Worm (Caenorhabditis elegans): Measurements from ENCODE around the gene mif-2.
A peak's percentile ranks its signal among the peaks of the same experiment; 100 is the strongest.

Gene mif-2

ce11 chrV:11940329-11940728 lies 37.9 kb downstream of the mif-2 start:
- TF ChIP-seq hlh-6 (tag; optimal IDR thresholded peaks at IDR 0.05) (no peak), Y22D7AL.16 (tag; optimal IDR thresholded peaks at IDR 0.05) (no peak), syd-9 (tag; optimal IDR thresholded peaks at IDR 0.05) (no peak), nfya-1 (tag; optimal IDR thresholded peaks at IDR 0.05) (no peak), ceh-19 (GFP tag; optimal IDR thresholded peaks at IDR 0.05) (no peak), ets-4 (tag; optimal IDR thresholded peaks at IDR 0.05) (no peak), fkh-6 (tag; optimal IDR thresholded peaks at IDR 0.05) (no peak), lin-11 (tag; optimal IDR thresholded peaks at IDR 0.05) (no peak), ceh-48 (tag; optimal IDR thresholded peaks at IDR 0.05) (no peak), ceh-34 (tag; optimal IDR thresholded peaks at IDR 0.05) (no peak), che-1 (tag; optimal IDR thresholded peaks at IDR 0.05) (no peak), ama-1 (optimal IDR thresholded peaks at IDR 0.05) (no peak), gmeb-2 (tag; optimal IDR thresholded peaks at IDR 0.05) (no peak)

ce11 chrV:11937710-11938109 lies 40.5 kb downstream of the mif-2 start, which contains the start of gene gpla-1:
Gene gpla-1, minus strand, starts transcription at chrV:11937810.
- no peak for TF ChIP-seq hlh-15 (tag; optimal IDR thresholded peaks at IDR 0.05)
- TF ChIP-seq K02D7.2 (tag; optimal IDR thresholded peaks at IDR 0.05), result no peak
- no peak for TF ChIP-seq ceh-2 (tag; optimal IDR thresholded peaks at IDR 0.05)
- TF ChIP-seq pha-2 (tag; optimal IDR thresholded peaks at IDR 0.05), result no peak
- no peak for TF ChIP-seq lin-11 (tag; optimal IDR thresholded peaks at IDR 0.05)
- no peak for TF ChIP-seq unc-3 (GFP tag; conservative IDR thresholded peaks at IDR 0.05)
- no peak for TF ChIP-seq unc-3 (tag; optimal IDR thresholded peaks at IDR 0.05)
- TF ChIP-seq nhr-11 (tag; optimal IDR thresholded peaks at IDR 0.05), result no peak
- TF ChIP-seq ets-4 (tag; optimal IDR thresholded peaks at IDR 0.05), result no peak
- TF ChIP-seq F13H6.1 (tag; optimal IDR thresholded peaks at IDR 0.05), result no peak

DNA sequence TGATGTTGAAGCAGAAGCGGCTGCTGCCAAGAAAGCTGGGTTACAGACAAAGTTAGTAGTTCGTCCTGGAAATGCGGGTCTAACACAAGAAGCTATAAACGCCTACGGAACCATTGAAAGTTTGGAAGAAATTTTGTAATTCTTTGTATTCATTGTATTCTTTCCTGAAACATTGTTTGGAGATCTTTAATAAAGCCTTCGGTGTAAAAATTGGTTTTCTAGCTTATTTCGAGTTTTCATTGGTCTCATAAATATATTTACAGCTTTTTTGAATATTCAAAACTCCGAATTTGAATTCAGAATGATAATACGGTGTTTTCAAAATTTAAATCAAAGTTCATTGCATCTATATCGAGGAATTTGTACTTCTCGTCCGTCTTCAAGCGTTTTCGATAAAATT lies 43.4 kb downstream of the mif-2 start, which contains the start of gene F58H1.8:
Gene F58H1.8, plus strand, starts transcription at position 301 of the 400 bp plus-strand sequence.
- TF ChIP-seq mec-3 (tag; optimal IDR thresholded peaks at IDR 0.05; ENCODE audit: borderline replicate concordance) (no peak), eyg-1 (tag; optimal IDR thresholded peaks at IDR 0.05) (no peak), nhr-232 (tag; optimal IDR thresholded peaks at IDR 0.05) (no peak), unc-42 (tag; optimal IDR thresholded peaks at IDR 0.05) (no peak), pqm-1 (tag; optimal IDR thresholded peaks at IDR 0.05) (no peak), madf-2 (tag; optimal IDR thresholded peaks at IDR 0.05) (no peak), che-1 (tag; optimal IDR thresholded peaks at IDR 0.05) (no peak), hlh-6 (tag; optimal IDR thresholded peaks at IDR 0.05) (no peak), nfya-1 (tag; optimal IDR thresholded peaks at IDR 0.05) (no peak), ceh-24 (tag; optimal IDR thresholded peaks at IDR 0.05) (no peak), Y22D7AL.16 (tag; optimal IDR thresholded peaks at IDR 0.05) (no peak), ceh-30 (tag; optimal IDR thresholded peaks at IDR 0.05) (no peak), ceh-19 (GFP tag; optimal IDR thresholded peaks at IDR 0.05) (no peak), pros-1 (tag; optimal IDR thresholded peaks at IDR 0.05) (no peak), T23F11.4 (GFP tag; optimal IDR thresholded peaks at IDR 0.05) (no peak), pat-9 (tag; optimal IDR thresholded peaks at IDR 0.05) (no peak), dmd-4 (tag; optimal IDR thresholded peaks at IDR 0.05; ENCODE audit: borderline replicate concordance) (no peak), K02D7.2 (tag; optimal IDR thresholded peaks at IDR 0.05) (no peak), ceh-6 (GFP tag; optimal IDR thresholded peaks at IDR 0.05) (no peak)

DNA sequence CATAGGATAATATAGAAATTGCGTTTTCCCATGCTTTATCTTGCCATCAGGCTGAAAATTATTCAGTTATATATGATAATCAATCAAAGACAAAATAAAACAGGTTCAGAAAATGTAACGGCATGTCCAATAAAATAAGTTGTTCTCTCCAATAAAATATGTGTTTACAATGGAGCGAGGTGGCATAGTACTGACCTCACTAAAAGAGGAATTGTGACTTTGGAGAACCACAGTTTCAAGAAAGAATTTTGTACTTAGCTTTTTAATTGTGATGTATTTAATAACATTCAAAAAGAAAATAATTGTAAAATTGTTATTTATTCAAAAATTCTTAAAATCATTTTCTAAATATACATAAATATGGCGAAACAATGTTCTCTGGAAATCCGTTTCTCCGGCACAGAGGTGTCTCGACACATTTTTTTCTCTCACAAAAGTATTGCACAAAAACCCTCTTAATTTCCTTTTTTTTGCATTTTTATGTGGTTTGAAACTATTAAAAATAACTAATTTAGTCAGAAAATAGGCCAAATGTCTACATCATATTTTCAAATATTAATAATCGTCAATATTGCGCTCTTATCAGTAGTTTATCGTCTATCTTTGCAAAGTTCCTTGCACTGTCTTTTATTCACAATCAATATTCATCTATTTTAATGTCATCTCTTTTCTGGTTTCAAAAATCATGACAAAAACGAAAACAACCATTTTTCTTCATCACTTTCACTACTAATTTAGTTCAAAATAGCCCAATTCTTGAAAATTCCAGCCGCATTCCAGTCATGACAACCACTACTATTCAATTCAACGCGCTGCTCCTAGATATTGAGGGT lies 44.8 kb downstream of the mif-2 start, which contains the start of the genes aman-2 and F58H1.3:
Gene aman-2, minus strand, starts transcription at position 51 of the 833 bp plus-strand sequence.
Gene F58H1.3, plus strand, starts transcription at position 783 of the 833 bp plus-strand sequence.
- TF ChIP-seq ceh-19 (GFP tag; optimal IDR thresholded peaks at IDR 0.05) (no peak), lim-6 (tag; optimal IDR thresholded peaks at IDR 0.05) (peak; percentile 7), tbx-2 (tag; optimal IDR thresholded peaks at IDR 0.05) (peak; percentile 89), ceh-18 (tag; optimal IDR thresholded peaks at IDR 0.05) (peak; percentile 38), nhr-11 (tag; optimal IDR thresholded peaks at IDR 0.05) (no peak), unc-42 (tag; optimal IDR thresholded peaks at IDR 0.05) (peak; percentile 63), T23F11.4 (GFP tag; optimal IDR thresholded peaks at IDR 0.05) (no peak), ama-1 (optimal IDR thresholded peaks at IDR 0.05) (no peak), ceh-14 (tag; optimal IDR thresholded peaks at IDR 0.05) (peak; percentile 86), fax-1 (tag; optimal IDR thresholded peaks at IDR 0.05) (peak; percentile 85), pqm-1 (tag; optimal IDR thresholded peaks at IDR 0.05) (peak; percentile 54), lin-11 (tag; optimal IDR thresholded peaks at IDR 0.05) (peak; percentile 28), zip-5 (tag; optimal IDR thresholded peaks at IDR 0.05) (peak; percentile 96), hlh-6 (tag; optimal IDR thresholded peaks at IDR 0.05) (no peak), unc-3 (GFP tag; conservative IDR thresholded peaks at IDR 0.05) (no peak), unc-3 (tag; optimal IDR thresholded peaks at IDR 0.05) (peak; percentile 68), ceh-31 (tag; optimal IDR thresholded peaks at IDR 0.05) (peak; percentile 91), tbx-7 (tag; optimal IDR thresholded peaks at IDR 0.05) (peak; percentile 82), ahr-1 (tag; optimal IDR thresholded peaks at IDR 0.05) (peak; percentile 75), ceh-34 (tag; optimal IDR thresholded peaks at IDR 0.05) (peak; percentile 36), K09A11.1 (tag; optimal IDR thresholded peaks at IDR 0.05; ENCODE audit: insufficient read depth) (no peak), nhr-232 (tag; optimal IDR thresholded peaks at IDR 0.05) (no peak), hlh-15 (tag; optimal IDR thresholded peaks at IDR 0.05) (peak; percentile 73)
